Worm (Caenorhabditis elegans) whole organism, L2 larva: ENCODE results near the gene E02H9.3.

Source experiments
- ceh-16 ChIP-seq: fragments of 150-350 bp; optimal IDR thresholded peaks from 2 replicates; lab custom pipeline; 2014; ENCODE audit warnings: missing biosample characterization, missing genetic modification characterization
- dmd-4 ChIP-seq: sonication (generic microtip); optimal IDR thresholded peaks from 2 replicates; lab custom pipeline; 2017; ENCODE audit warnings: missing biosample characterization, missing genetic modification characterization
- egl-27 ChIP-seq: sonication (generic microtip); optimal IDR thresholded peaks from 3 replicates; lab custom pipeline; 2017; ENCODE audit warnings: missing biosample characterization, missing genetic modification reagents, missing genetic modification characterization
- elt-1 ChIP-seq: fragments of 150-350 bp; optimal IDR thresholded peaks from 2 replicates; lab custom pipeline; 2014; ENCODE audit warnings: missing biosample characterization, missing genetic modification characterization
- elt-3 ChIP-seq: sonication (generic microtip); optimal IDR thresholded peaks from 2 replicates; lab custom pipeline; 2017; ENCODE audit warnings: missing biosample characterization, missing genetic modification characterization
- fos-1 ChIP-seq: fragments of 150-350 bp; optimal IDR thresholded peaks from 2 replicates; lab custom pipeline; 2014; ENCODE audit warnings: missing biosample characterization, missing genetic modification characterization
- lin-13 ChIP-seq: fragments of 150-350 bp; optimal IDR thresholded peaks from 2 replicates; lab custom pipeline; 2014; ENCODE audit warnings: missing biosample characterization, missing genetic modification reagents, missing genetic modification characterization
- mbf-1 ChIP-seq: sonication (generic microtip); optimal IDR thresholded peaks from 2 replicates; lab custom pipeline; 2017; ENCODE audit warnings: missing biosample characterization, missing genetic modification characterization
- mdl-1 ChIP-seq, 2 experiments: fragments of 150-350 bp in 1 of 2; sonication (generic microtip) in 1 of 2; optimal IDR thresholded peaks; 2 replicates each; lab custom pipeline; 2017; ENCODE audit warnings: missing biosample characterization in 2 of 2, missing genetic modification characterization in 2 of 2
- nhr-12 ChIP-seq: fragments of 150-350 bp; optimal IDR thresholded peaks from 2 replicates; lab custom pipeline; 2014; ENCODE audit warnings: missing biosample characterization, missing genetic modification characterization
- nhr-21 ChIP-seq: fragments of 150-350 bp; optimal IDR thresholded peaks from 2 replicates; lab custom pipeline; 2014; ENCODE audit warnings: missing biosample characterization, missing genetic modification characterization
- nhr-23 ChIP-seq: fragments of 150-350 bp; optimal IDR thresholded peaks from 2 replicates; lab custom pipeline; 2014; ENCODE audit warnings: missing biosample characterization, missing genetic modification reagents, missing genetic modification characterization
- nhr-77 ChIP-seq: fragments of 150-350 bp; optimal IDR thresholded peaks from 2 replicates; lab custom pipeline; 2014; ENCODE audit warnings: missing biosample characterization, missing genetic modification characterization
- ztf-4 ChIP-seq: fragments of 150-350 bp; optimal IDR thresholded peaks from 2 replicates; lab custom pipeline; 2014; ENCODE audit warnings: missing biosample characterization, missing genetic modification characterization

- TF ChIP-seq lin-13: no peak
- no peak for TF ChIP-seq dmd-4
- no peak for TF ChIP-seq nhr-23 (tag; lab: Kevin White, UChicago)
- TF ChIP-seq ceh-16 (tag; lab: Kevin White, UChicago): no peak
- TF ChIP-seq fos-1 (tag; lab: Kevin White, UChicago): peak; percentile 44
- no peak for TF ChIP-seq ztf-4
- no peak for TF ChIP-seq egl-27 (tag; lab: Kevin White, UChicago)
- TF ChIP-seq nhr-77: no peak
- no peak for TF ChIP-seq mdl-1 (tag; optimal IDR thresholded peaks at IDR 0.05; lab: Kevin White, UChicago)
- no peak for TF ChIP-seq nhr-21 (tag; lab: Kevin White, UChicago)
- TF ChIP-seq mbf-1: no peak
- no peak for TF ChIP-seq elt-3
- no peak for TF ChIP-seq nhr-12 (tag; lab: Kevin White, UChicago)
- no peak for TF ChIP-seq elt-1 (tag; lab: Kevin White, UChicago)
Measured at ce11 chrIII:2454757-2455306, 4.0 kb upstream of the E02H9.3 start, which contains the start of gene nhr-121.
